Worm (Caenorhabditis elegans) whole organism, mixed stage, embryonic: ENCODE results near the gene ent-1.

Experiments
- bed-3 ChIP-seq: fragments of 200-800 bp; sonication (Bioruptor generic); optimal IDR thresholded peaks from 3 replicates; lab custom pipeline; 2018; ENCODE audit warnings: mild to moderate bottlenecking, missing genetic modification characterization, moderate library complexity, missing compliant biosample characterization
- elt-1 ChIP-seq: sonication (generic microtip); optimal IDR thresholded peaks from 2 replicates; lab custom pipeline; 2017; ENCODE audit warnings: missing genetic modification characterization, mild to moderate bottlenecking, missing compliant biosample characterization, antibody characterized with exemption, moderate library complexity, borderline replicate concordance; ENCODE audit not compliant: insufficient read depth
- elt-3 ChIP-seq: fragments of 150-350 bp; optimal IDR thresholded peaks from 2 replicates; lab custom pipeline; 2014; ENCODE audit warnings: missing biosample characterization, missing genetic modification characterization
- flh-1 ChIP-seq: fragments of 200-800 bp; sonication (Bioruptor generic); optimal IDR thresholded peaks from 2 replicates; lab custom pipeline; 2018; ENCODE audit warnings: mild to moderate bottlenecking, missing genetic modification characterization, moderate library complexity, missing compliant biosample characterization
- mep-1 ChIP-seq: fragments of 150-350 bp; optimal IDR thresholded peaks from 2 replicates; lab custom pipeline; 2017; ENCODE audit warnings: missing biosample characterization, missing genetic modification reagents, missing genetic modification characterization, inconsistent platforms
- nhr-28 ChIP-seq: fragments of 150-350 bp; optimal IDR thresholded peaks from 2 replicates; lab custom pipeline; 2014; ENCODE audit warnings: missing biosample characterization, missing genetic modification characterization
- pha-4 ChIP-seq: fragments of 150-350 bp; optimal IDR thresholded peaks from 2 replicates; lab custom pipeline; 2018; ENCODE audit warnings: missing biosample characterization, missing genetic modification reagents, missing genetic modification characterization
- sem-2 ChIP-seq: fragments of 200-800 bp; sonication (Bioruptor generic); optimal IDR thresholded peaks from 2 replicates; lab custom pipeline; 2018; ENCODE audit warnings: mild to moderate bottlenecking, missing genetic modification characterization, missing compliant biosample characterization

ce11 chrIV:11700752-11701151 lies 45.5 kb upstream of the ent-1 start, which contains the start of gene dpy-20:
- TF ChIP-seq elt-3 (tag; lab: Kevin White, UChicago) (no peak), elt-1 (tag; lab: Kevin White, UChicago) (no peak), sem-2 (GFP tag; lab: Kevin White, UChicago) (no peak), bed-3 (GFP tag; lab: Kevin White, UChicago) (no peak), mep-1 (tag; lab: Kevin White, UChicago) (no peak), nhr-28 (no peak), flh-1 (GFP tag; lab: Kevin White, UChicago) (no peak), pha-4 (tag; lab: Kevin White, UChicago) (no peak)
